Fruit fly (Drosophila melanogaster) whole organism, embryonic: ENCODE data around the gene CG15515.

Source experiments
- Aef1 ChIP-seq: fragments of 200-800 bp; sonication (Bioruptor generic); IDR thresholded peaks from 3 replicates; pipeline ENCODE4 v1.3.6; 2022; ENCODE audit warnings: missing biosample characterization, missing genetic modification characterization
- CG10209 ChIP-seq: fragments of 200-800 bp; sonication (Bioruptor generic); optimal IDR thresholded peaks from 3 replicates; lab custom pipeline; 2017; ENCODE audit warnings: missing biosample characterization, mild to moderate bottlenecking, missing genetic modification characterization, missing genetic modification reagents
- D19B ChIP-seq: fragments of 200-800 bp; sonication (Bioruptor generic); optimal IDR thresholded peaks from 2 replicates; lab custom pipeline; 2017; ENCODE audit warnings: missing biosample characterization, mild to moderate bottlenecking, missing genetic modification characterization
- Dll ChIP-seq: fragments of 200-800 bp; sonication (Bioruptor generic); IDR thresholded peaks from 4 replicates; pipeline ENCODE4 v1.3.6; 2022; ENCODE audit warnings: missing biosample characterization, missing genetic modification characterization; ENCODE audit not compliant: partially characterized antibody
- Mes4 ChIP-seq: fragments of 200-800 bp; sonication (Bioruptor generic); optimal IDR thresholded peaks from 2 replicates; lab custom pipeline; 2016; ENCODE audit warnings: missing biosample characterization, missing genetic modification characterization
- amos ChIP-seq: fragments of 200-800 bp; sonication (Bioruptor generic); IDR thresholded peaks from 2 replicates; pipeline ENCODE4 v1.3.6; 2022; ENCODE audit warnings: missing biosample characterization, missing genetic modification characterization; ENCODE audit not compliant: partially characterized antibody
- gce ChIP-seq: fragments of 200-800 bp; sonication (Bioruptor generic); IDR thresholded peaks from 3 replicates; pipeline ENCODE4 v1.3.6; 2022; ENCODE audit warnings: missing biosample characterization, missing genetic modification characterization
- gem ChIP-seq: fragments of 200-800 bp; sonication (Bioruptor generic); optimal IDR thresholded peaks from 2 replicates; lab custom pipeline; 2019; ENCODE audit warnings: missing biosample characterization, mild to moderate bottlenecking, missing genetic modification characterization, moderate library complexity
- gsb ChIP-seq: fragments of 200-800 bp; sonication (Bioruptor generic); IDR thresholded peaks from 2 replicates; pipeline ENCODE4 v1.3.6; 2022; ENCODE audit warnings: missing biosample characterization, missing genetic modification characterization
- mam ChIP-seq: fragments of 200-800 bp; sonication (Bioruptor generic); optimal IDR thresholded peaks from 3 replicates; lab custom pipeline; 2016; ENCODE audit warnings: missing biosample characterization, missing genetic modification characterization
- pho ChIP-seq: fragments of 200-800 bp; sonication (Bioruptor generic); optimal IDR thresholded peaks from 2 replicates; lab custom pipeline; 2016; ENCODE audit warnings: missing biosample characterization, missing genetic modification characterization
- pita ChIP-seq: fragments of 200-800 bp; sonication (Bioruptor generic); optimal IDR thresholded peaks from 2 replicates; lab custom pipeline; 2017; ENCODE audit warnings: missing biosample characterization, mild to moderate bottlenecking, missing genetic modification characterization
- tx ChIP-seq: fragments of 200-800 bp; sonication (Bioruptor generic); optimal IDR thresholded peaks from 2 replicates; lab custom pipeline; 2016; ENCODE audit warnings: missing biosample characterization, missing genetic modification characterization
- zf30C ChIP-seq: fragments of 200-800 bp; sonication (Bioruptor generic); optimal IDR thresholded peaks from 3 replicates; lab custom pipeline; 2018; ENCODE audit warnings: missing biosample characterization, mild to moderate bottlenecking, missing genetic modification characterization

DNA sequence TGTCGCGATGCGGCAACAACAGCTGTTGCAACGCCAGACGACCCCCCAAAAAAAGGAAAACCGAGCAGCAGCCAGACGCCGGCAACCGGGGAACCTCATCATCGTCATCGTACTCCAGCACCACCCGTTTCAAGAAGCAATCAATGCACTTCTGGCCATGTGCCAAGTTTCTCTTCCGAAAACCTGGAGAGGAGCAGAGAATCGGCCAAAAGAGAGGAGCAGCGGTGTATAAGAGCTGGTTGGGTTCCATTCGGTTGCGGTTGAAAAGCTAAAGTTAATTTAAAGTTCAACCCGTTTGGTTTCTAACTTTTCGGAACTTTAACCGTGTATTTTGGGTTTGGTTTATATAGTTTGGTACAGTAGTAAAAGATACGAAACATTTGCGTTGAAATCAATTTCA is 29.0 kb upstream of the CG15515 start:
- TF ChIP-seq amos, result no peak
- TF ChIP-seq zf30C (GFP tag; lab: Kevin White, UChicago), result no peak
- no peak for TF ChIP-seq pita (GFP tag; lab: Kevin White, UChicago)
- no peak for TF ChIP-seq Aef1 (GFP tag; lab: Robert Waterston, UW)
- TF ChIP-seq D19B (GFP tag; lab: Kevin White, UChicago), result no peak
- no peak for TF ChIP-seq mam (GFP tag; lab: Kevin White, UChicago)
- TF ChIP-seq gce (GFP tag; lab: Robert Waterston, UW), result no peak
- no peak for TF ChIP-seq pho
- no peak for TF ChIP-seq gsb (GFP tag; lab: Robert Waterston, UW)
- TF ChIP-seq Dll (GFP tag; lab: Robert Waterston, UW), result no peak
- TF ChIP-seq gem, result no peak
- TF ChIP-seq CG10209, result no peak
- no peak for TF ChIP-seq Mes4 (GFP tag; lab: Kevin White, UChicago)
- no peak for TF ChIP-seq tx (GFP tag; lab: Kevin White, UChicago)
